Fruit fly (Drosophila melanogaster): Measurements from ENCODE around the gene CG13924.

DNA sequence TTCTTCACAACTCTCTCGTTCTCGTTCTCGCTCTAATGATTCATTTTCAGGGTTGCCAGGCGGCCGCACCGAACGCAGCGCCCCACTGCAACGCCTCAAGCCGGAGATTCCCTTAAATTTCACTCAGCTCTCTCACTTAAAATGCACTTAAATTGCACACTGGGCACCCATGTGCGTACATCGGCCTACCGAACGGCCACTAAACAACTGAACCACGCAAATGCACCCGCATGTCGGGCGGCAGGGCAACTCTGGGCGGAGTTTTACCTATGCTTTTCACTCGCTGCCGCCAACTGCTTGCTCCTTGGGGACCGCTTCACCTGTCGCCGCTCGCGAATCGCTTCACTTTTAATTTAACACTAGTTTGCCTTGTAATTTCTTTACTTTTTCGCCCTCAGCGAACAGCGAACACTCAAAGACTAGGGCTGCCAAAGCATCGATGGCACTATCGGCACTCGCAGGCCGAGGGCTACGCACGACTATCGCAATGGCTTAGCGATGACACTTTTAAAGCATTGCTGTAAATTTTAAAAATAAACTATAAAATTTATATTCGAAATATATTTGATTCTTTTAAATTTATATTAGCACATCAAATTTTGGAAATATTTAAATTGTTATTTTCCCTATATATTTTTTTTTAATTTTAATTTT is 7.9 kb upstream of the CG13924 start, which contains the start of gene Rap1:
- TF ChIP-seq h (optimal IDR thresholded peaks at IDR 0.05) = no peak
- no peak for TF ChIP-seq psq (optimal IDR thresholded peaks at IDR 0.05)
- TF ChIP-seq ttk (optimal IDR thresholded peaks at IDR 0.05) = no peak
- TF ChIP-seq Myc (optimal IDR thresholded peaks at IDR 0.05) = no peak
